Worm (Caenorhabditis elegans): ENCODE results near the gene lgg-3.

Gene lgg-3

DNA sequence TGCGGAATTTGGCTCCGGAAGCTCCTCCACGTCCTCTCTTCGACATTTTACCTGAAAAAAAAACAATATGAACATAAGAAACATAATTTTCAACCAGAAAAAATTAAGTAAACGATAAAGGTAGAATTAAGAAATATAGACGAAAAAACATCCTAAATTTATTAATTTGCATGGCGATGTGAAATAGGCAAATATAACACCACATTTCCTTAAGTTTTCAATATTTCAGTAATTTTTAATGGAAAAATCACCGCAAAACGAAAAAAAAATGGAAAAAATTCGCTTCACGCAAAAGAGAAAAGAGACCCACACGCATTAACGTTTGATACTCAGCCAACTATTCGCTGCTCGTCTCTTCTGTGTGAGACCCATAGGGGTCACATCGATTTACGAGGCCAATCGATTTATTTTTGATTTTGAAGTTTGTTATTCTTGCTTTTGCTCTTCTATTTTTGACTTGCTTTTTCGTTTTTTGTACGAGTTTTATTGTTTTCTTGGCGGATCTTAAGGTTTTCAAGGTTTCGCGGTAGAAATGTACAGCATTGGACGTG, 8.3 kb upstream of the lgg-3 start, which contains the start of gene rpl-23:
rpl-23 (minus strand) TSS at position 51 of the 551 bp plus-strand sequence.
- TF ChIP-seq unc-62 (GFP tag; optimal IDR thresholded peaks at IDR 0.05) = no peak

DNA sequence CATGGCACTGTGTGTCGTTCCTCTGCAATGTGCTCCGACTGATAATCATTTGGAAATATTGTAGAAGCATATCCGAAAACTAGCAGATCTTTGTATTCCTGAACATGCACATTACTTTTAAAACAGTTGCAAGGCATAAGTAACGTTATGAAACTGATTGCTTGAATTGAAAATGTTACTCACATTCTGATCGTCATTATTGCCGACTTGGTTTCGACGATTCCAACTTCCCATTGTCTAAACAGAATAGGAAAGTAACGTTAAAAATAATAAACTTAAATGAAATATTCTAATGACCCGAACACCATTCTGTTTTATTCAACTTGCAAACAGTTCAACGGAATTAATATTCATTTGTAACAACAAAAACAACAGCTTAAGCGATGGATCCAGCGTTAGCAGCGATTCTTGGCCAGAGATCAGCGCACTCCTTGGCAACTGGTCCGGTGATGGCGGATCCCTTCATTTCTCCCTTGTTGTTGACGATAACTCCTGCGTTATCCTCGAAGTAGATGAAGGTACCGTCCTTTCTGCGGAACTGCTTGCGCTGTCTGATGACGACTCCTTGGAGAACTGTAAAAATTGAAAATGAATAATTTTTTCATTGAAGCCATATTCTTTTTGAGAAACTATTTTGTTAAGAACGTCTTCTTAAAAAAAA, 7.5 kb upstream of the lgg-3 start, which contains the start of gene swp-1:
swp-1 (minus strand) TSS at position 298 of the 661 bp plus-strand sequence.
- TF ChIP-seq unc-62 (GFP tag; optimal IDR thresholded peaks at IDR 0.05) = no peak

DNA sequence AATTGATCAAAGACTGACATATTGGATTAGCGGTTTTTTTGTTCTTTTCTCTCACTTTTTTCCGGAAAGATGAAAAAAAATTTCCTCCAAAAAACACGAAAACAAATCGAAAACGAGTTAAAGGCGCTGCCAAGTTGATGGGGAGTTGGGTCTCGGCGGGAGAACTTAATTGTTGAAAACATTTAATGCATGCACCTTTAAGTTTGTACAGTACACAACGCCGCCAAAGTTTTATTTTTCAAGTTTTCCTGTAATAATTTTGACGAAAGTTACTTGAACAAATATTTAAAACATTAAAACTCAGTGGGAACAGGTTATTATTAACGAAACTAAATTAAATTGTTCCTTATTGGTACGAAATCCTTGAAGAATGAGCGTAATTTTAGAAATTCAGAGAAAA, 3.7 kb upstream of the lgg-3 start:
- TF ChIP-seq unc-62 (GFP tag; optimal IDR thresholded peaks at IDR 0.05) = no peak

DNA sequence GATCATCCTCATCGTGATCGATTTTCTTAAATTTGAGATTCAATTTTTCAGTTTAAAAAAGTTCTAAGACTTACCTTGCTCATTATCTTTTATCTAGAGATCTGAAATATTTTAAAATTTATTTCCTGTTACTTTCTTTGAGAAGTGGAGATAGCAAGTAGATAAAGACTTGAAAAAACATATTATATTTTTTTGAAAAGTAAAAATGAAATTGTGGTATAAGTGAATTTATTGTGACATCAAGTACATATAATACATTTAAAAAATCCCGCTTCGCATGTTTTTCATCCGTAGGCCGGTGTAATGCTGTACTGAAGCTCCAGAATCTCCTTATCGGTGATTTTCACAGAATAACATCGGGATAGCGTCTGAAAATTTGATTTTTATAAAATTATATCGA, 547 bp downstream of the lgg-3 start, which contains the start of gene B0336.7:
B0336.7 (minus strand) TSS at position 101 of the 400 bp plus-strand sequence.
- TF ChIP-seq unc-62 (GFP tag; optimal IDR thresholded peaks at IDR 0.05) = no peak

DNA sequence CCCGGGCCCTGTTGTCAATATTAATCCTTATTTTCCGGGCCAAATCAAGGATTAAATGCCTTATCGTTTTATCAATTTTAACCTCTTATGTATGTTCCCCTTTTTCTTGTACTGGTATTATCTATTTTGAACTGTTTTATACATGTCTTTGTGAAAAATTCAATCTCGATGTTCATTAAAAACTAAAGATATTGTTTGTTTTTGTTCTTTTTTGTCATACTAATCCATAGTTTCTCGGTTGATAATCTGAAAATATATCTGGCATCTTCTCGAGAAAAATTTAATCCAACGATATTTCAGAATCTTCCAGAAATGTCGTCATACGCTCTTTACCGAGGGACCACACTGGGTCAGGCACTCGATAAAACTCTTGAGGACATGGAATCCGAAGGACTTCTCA, 4.1 kb downstream of the lgg-3 start, which contains the start of gene B0336.13:
B0336.13 (plus strand) TSS at position 301 of the 400 bp plus-strand sequence.
- TF ChIP-seq unc-62 (GFP tag; optimal IDR thresholded peaks at IDR 0.05) = no peak

DNA sequence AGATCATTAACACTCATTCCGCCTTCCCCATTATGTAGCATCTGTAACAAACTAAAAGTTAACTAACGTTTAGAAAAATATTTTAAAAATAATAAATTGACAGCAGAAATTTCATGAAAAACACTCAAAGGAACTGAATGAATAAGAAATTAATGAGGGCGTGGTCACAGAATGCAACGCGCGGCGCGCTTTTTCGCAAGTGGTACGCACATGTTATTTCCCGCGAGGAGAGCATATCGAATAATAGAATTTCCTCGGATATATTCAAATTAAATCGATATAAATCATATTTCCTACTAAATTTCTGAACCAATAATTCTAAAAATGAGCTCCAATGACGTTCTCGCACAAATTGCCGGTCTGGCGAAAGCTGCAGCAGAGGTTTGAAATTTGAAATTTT, 5.1 kb downstream of the lgg-3 start, which contains the start of the genes abi-1 and arle-14:
abi-1 (minus strand) TSS at position 51 of the 400 bp plus-strand sequence.
arle-14 (plus strand) TSS at position 217 of the 400 bp plus-strand sequence.
- no peak for TF ChIP-seq unc-62 (GFP tag; optimal IDR thresholded peaks at IDR 0.05)

DNA sequence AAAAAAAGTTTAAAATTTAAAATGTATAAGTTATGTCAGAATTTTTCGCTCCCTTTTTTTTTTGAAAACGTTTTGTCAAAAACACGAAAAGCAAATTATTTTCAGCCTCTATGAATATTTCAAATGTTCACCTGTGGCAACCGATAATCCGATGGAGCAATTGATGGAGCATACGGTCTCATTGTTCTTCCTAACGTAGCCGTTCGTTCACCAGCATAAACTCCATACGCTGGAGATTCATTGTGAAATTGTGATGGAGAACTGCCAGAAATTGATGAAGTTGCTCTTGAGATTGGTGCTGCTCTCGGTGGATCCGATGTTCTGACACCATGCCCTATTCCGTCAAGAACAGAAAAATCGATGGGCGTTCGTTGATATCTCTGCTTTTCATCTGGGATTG, 6.0 kb downstream of the lgg-3 start:
- TF ChIP-seq unc-62 (GFP tag; optimal IDR thresholded peaks at IDR 0.05) = no peak

DNA sequence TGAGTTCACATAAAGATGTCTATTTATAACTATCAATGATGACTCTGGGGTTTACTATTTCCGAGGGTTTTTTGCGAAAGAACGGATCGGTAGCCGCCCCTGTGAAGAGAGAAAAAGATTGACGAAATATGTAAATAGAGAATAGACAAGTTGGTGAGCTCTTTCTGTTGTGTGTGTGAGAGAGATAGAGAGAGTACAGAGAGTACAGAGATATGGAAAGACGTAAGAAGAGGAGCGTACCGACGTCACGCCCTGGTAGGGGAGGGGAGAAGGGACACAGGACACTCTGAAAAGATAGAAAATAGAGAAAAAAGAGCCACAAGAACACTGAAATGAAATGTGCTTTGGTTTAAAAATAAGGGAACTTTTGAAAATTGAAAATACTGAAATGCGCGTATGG, 9.6 kb downstream of the lgg-3 start:
- TF ChIP-seq unc-62 (GFP tag; optimal IDR thresholded peaks at IDR 0.05) = no peak

DNA sequence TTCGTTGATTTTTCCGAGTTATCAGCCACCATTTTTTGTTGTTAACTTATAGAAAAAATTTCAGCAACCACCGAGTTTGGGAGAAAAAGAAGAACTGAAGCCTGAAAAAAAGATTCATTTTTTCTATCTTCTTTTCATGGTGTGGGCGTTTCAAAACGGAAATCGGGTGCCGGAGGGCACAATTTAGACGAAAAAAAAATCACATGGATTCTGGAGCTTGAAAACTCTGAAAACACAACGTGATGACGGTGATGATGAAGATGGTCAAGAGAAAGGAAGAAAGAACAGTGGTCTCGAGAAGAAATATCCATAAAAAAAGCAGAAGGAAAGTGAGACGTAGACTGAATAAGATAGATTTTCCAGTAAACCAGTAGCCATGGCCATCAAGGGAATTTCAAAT, 13.8 kb downstream of the lgg-3 start, which contains the start of gene rcan-1:
rcan-1 (minus strand) TSS at position 101 of the 400 bp plus-strand sequence.
- TF ChIP-seq unc-62 (GFP tag; optimal IDR thresholded peaks at IDR 0.05) = no peak

DNA sequence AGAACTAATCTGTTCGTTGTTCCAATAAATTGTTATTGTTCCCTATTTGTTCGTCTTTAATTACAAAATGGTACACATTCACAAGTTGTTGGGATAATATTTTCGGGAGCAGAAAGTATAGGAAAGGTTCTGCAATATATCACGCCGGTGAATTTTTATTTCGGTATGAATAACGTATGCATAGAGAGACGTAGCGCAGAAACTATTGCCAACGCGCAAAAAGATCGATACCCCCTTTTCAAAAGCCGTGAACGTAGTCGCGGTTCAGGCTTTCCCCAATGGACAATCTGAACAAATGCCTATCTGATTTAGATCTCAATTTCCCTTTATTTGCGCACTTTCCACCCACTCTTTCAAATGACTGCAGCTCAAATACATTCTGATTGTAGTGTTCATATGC, 17.7 kb downstream of the lgg-3 start, which contains the start of gene pst-2:
pst-2 (plus strand) TSS at position 293 of the 400 bp plus-strand sequence.
- TF ChIP-seq unc-62 (GFP tag; optimal IDR thresholded peaks at IDR 0.05) = no peak

DNA sequence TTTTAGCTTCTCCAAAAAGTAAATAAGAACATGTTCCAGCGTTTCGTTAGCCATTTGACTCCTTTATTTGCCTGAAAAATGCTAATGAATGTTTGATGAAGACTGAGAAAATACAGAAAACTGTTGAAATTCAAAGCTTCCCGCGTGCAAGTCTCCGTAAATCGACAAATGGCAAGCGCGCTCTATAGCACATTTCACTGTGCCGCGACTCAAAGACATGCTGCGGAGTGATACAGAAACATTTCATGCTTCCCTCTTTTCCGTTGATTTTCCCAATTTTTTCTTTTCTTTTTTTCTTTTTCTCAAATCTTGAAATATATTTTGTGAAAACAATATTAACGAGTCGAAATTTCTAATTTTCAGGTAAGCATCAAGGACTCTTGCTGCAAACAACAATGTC, 18.9 kb downstream of the lgg-3 start, which contains the start of the genes ska-3 and rps-12:
ska-3 (minus strand) TSS at position 71 of the 400 bp plus-strand sequence.
rps-12 (plus strand) TSS at position 364 of the 400 bp plus-strand sequence.
- TF ChIP-seq unc-62 (GFP tag; optimal IDR thresholded peaks at IDR 0.05) = no peak

DNA sequence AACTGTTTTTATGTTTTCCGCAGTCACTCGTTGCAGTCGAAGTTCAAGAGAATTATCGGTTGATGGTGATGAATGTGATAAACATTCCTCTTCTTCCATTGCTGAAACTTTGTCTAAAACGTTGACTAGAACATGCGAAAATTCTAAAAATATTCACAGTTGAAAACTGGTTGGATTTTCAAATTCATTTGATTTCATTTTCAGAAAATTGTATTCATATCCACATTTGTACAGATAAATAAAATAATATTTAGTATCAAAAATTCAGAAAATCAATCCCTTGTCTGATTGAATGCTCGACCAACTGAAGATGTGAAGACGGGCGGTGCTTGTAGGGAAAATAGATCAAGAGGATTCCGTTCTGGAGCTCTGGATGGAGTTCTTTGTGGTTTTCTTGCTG, 20.0 kb downstream of the lgg-3 start, which contains the start of gene F54E7.9:
F54E7.9 (minus strand) TSS at position 101 of the 400 bp plus-strand sequence.
- TF ChIP-seq unc-62 (GFP tag; optimal IDR thresholded peaks at IDR 0.05) = no peak

DNA sequence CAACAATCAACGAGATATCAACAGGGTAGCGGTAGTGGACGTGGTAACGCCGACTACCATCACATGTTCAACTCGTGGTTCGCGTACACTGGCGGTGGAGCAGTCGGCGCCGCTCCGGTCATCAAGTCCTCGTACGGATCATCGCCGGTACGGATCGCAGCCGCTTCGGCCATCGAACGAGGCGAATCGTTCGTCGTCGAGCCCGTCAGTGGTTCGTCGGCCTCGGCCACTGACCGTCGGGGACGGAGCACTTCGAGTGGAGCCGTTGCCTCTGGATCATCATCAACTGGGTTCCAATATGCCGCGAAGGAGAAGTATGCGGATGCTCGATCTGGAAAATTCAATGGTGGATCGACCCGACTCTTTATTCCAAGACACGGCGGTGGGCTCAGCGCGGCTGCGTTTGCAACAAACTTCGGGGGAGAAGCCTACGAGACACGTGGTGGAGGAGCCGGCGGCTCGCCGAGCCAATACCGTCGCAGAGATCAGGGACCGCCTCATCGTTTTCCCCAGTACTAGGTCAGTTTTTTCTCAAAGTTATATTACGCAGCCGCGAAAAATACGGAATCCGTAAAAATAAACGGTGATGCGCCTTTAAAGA, 22.3 kb downstream of the lgg-3 start:
- no peak for TF ChIP-seq unc-62 (GFP tag; optimal IDR thresholded peaks at IDR 0.05)

DNA sequence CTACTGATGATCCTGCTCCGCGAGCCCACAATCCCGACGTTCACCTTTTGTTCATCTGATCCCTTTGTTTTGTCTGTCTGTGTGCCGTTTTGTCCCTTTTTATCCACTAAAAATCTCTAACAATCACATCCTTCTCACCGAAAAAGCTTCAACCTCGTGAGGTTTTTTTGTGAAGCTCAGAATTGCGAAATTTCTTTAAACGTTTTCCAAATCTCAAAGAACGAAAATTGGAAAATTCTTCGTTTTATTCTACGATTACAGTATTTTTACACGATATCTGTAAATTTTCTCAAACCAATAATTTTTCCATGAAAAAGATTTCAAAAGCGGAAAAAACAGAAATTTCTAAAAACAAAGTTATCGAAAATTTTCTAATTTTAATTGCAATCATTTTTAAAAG, 23.6 kb downstream of the lgg-3 start:
- TF ChIP-seq unc-62 (GFP tag; optimal IDR thresholded peaks at IDR 0.05) = no peak

DNA sequence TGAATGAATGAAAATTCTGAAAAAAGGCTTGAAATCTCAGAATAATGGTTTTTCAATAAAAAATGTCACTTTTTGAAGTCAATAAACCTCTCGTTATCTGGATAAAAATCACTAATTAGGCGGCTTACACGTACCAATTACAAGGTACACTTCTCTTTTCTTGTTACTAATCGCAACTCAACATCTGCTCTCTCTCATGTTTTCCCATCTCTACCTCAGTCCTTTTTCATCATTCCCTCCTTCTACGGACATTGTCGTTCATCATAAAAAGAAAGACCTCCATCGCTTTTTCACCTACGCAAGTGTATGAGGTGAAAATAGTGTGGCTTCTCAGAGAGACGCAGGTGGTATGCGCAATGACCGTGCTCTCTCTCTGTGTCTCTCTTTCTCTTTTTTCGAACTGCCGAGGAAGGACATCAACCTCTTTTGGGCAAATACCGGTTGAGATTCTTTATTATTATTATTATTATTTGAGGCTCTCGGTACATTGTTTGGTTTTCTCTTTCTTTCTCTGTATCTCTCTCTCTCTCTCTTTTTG, 29.8 kb downstream of the lgg-3 start:
- no peak for TF ChIP-seq unc-62 (GFP tag; optimal IDR thresholded peaks at IDR 0.05)

DNA sequence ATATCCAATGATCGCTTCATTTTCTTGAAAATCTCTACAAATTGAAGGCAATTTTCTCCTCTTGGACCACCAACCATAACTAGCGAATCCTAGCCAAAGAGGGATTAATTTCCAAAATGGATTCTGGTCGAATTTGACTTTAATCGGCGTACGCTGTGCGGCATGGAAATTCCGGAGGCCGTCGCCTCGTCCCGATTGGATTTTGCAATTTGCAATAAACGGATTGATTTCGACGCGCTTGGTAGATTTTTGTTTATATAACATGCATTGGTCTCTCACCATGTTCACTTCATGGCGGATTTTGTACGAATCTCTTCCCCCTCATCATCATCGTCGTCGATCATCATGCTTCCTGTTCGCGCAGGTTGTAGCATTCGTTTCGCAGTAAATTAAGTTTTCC, 32.1 kb downstream of the lgg-3 start:
- no peak for TF ChIP-seq unc-62 (GFP tag; optimal IDR thresholded peaks at IDR 0.05)
